Worm (Caenorhabditis elegans): ENCODE results near the gene AC3.5.

ce11 chrV:10410030-10410713 is 21.8 kb downstream of the AC3.5 start, which contains the start of gene F15H10.12:
- TF ChIP-seq lin-39 (tag; optimal IDR thresholded peaks at IDR 0.05), result no peak
- no peak for TF ChIP-seq nhr-76 (tag; optimal IDR thresholded peaks at IDR 0.05)
- no peak for TF ChIP-seq ces-1 (GFP tag; optimal IDR thresholded peaks at IDR 0.05)

All from whole organism, L1 larva.